Fruit fly (Drosophila melanogaster) whole organism, prepupa: ENCODE measurements around the gene Kah.

ENCODE experiments used
- Blimp-1 ChIP-seq: fragments of 200-800 bp; sonication (Bioruptor generic); optimal IDR thresholded peaks from 3 replicates; lab custom pipeline; 2017; ENCODE audit warnings: missing biosample characterization, missing genetic modification characterization, mild to moderate bottlenecking, moderate library complexity, missing genetic modification reagents
- CG15336 ChIP-seq: fragments of 200-800 bp; sonication (Bioruptor generic); IDR thresholded peaks from 2 replicates; pipeline ENCODE4 v1.3.6; 2022; ENCODE audit warnings: missing biosample characterization, missing genetic modification characterization
- CG7368 ChIP-seq: fragments of 200-800 bp; sonication (Bioruptor generic); optimal IDR thresholded peaks from 3 replicates; lab custom pipeline; 2016; ENCODE audit warnings: missing biosample characterization, missing genetic modification characterization
- CG8632 ChIP-seq: fragments of 200-800 bp; sonication (Bioruptor generic); optimal IDR thresholded peaks from 3 replicates; lab custom pipeline; 2016; ENCODE audit warnings: missing biosample characterization, missing genetic modification characterization
- OdsH ChIP-seq: fragments of 200-800 bp; sonication (Bioruptor generic); optimal IDR thresholded peaks from 3 replicates; lab custom pipeline; 2016; ENCODE audit warnings: missing biosample characterization, missing genetic modification characterization
- svp ChIP-seq: fragments of 200-800 bp; sonication (Bioruptor generic); peaks from one replicate; lab custom pipeline; 2016; ENCODE audit warnings: missing biosample characterization, missing genetic modification characterization

- no peak for TF ChIP-seq CG8632 (GFP tag; lab: Kevin White, UChicago)
- no peak for TF ChIP-seq OdsH (GFP tag; lab: Kevin White, UChicago)
- no peak for TF ChIP-seq Blimp-1
- no peak for TF ChIP-seq CG7368 (GFP tag; lab: Kevin White, UChicago)
- TF ChIP-seq svp, result no peak
- no peak for TF ChIP-seq CG15336 (GFP tag; lab: Robert Waterston, UW)
Measured at dm6 chr3L:616099-616481, 27.0 kb upstream of the Kah start.
